Worm (Caenorhabditis elegans) whole organism, L2 larva: Measurements from ENCODE around the gene Y73F4A.2.

ENCODE experiments used
- C34F6.9 ChIP-seq: fragments of 150-350 bp; optimal IDR thresholded peaks from 2 replicates; lab custom pipeline; 2014; ENCODE audit warnings: missing biosample characterization, missing genetic modification characterization
- lin-13 ChIP-seq: fragments of 150-350 bp; optimal IDR thresholded peaks from 2 replicates; lab custom pipeline; 2014; ENCODE audit warnings: missing biosample characterization, missing genetic modification reagents, missing genetic modification characterization
- lsy-2 ChIP-seq, 2 experiments: fragments of 150-350 bp in 1 of 2; sonication (generic microtip) in 1 of 2; optimal IDR thresholded peaks; 2 replicates each; lab custom pipeline; 2014 to 2017; ENCODE audit warnings: missing biosample characterization in 2 of 2, missing genetic modification characterization in 2 of 2
- nhr-25 ChIP-seq: fragments of 150-350 bp; sonication (generic microtip); optimal IDR thresholded peaks from 3 replicates; lab custom pipeline; 2014; ENCODE audit warnings: missing biosample characterization, missing genetic modification characterization
- nhr-77 ChIP-seq: fragments of 150-350 bp; optimal IDR thresholded peaks from 2 replicates; lab custom pipeline; 2014; ENCODE audit warnings: missing biosample characterization, missing genetic modification characterization
- ztf-4 ChIP-seq: fragments of 150-350 bp; optimal IDR thresholded peaks from 2 replicates; lab custom pipeline; 2014; ENCODE audit warnings: missing biosample characterization, missing genetic modification characterization

DNA sequence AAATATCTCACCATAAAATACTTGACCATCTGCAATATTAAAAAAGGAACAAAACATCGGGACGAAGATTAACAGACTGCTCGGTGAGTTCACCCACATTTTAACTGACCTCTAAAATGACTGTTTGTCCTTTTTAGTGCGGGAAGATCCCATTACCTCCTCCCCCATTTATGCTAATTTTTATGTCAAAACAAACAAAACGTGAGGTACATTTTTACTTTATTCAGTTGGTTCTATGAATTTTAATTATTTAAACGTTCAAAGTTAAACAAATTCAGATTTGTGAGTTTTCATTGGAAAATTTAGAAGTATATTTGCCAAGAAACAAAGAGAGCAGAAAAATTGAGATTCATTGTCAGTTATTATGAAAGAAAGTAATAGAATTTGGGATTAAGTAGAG lies 40.5 kb downstream of the Y73F4A.2 start, which contains the start of gene C53D6.8:
- no peak for TF ChIP-seq nhr-77
- TF ChIP-seq nhr-25 = no peak
- no peak for TF ChIP-seq lin-13
- no peak for TF ChIP-seq lsy-2 (tag; optimal IDR thresholded peaks at IDR 0.05; lab: Kevin White, UChicago)
- TF ChIP-seq C34F6.9 = no peak
- TF ChIP-seq ztf-4 (tag; lab: Kevin White, UChicago) = no peak
